Worm (Caenorhabditis elegans) whole organism, midembryonic: Measurements from ENCODE around the gene fbxa-88.

Source experiments
- T22C8.4 ChIP-seq: fragments of 200-800 bp; sonication (Bioruptor generic); IDR thresholded peaks from 2 replicates; pipeline ENCODE4 v1.3.6; 2022; ENCODE audit warnings: missing genetic modification characterization, missing compliant biosample characterization
- cog-1 ChIP-seq: sonication (generic microtip); optimal IDR thresholded peaks from 2 replicates; lab custom pipeline; 2016; ENCODE audit warnings: missing genetic modification characterization, missing compliant biosample characterization
- flt-1 ChIP-seq: fragments of 200-800 bp; sonication (Bioruptor generic); IDR thresholded peaks from 2 replicates; pipeline ENCODE4 v1.3.6; 2022; ENCODE audit warnings: missing genetic modification characterization, missing compliant biosample characterization
- klf-2 ChIP-seq: fragments of 200-800 bp; sonication (Bioruptor generic); conservative IDR thresholded peaks from 2 replicates; pipeline ENCODE4 v1.3.6; 2022; ENCODE audit warnings: missing genetic modification reagents, missing genetic modification characterization, missing compliant biosample characterization
- tab-1 ChIP-seq: fragments of 200-800 bp; sonication (Bioruptor generic); IDR thresholded peaks from 2 replicates; pipeline ENCODE4 v1.3.6; 2022; ENCODE audit warnings: missing genetic modification characterization, missing compliant biosample characterization
- ztf-23 ChIP-seq: fragments of 200-800 bp; sonication (Bioruptor generic); IDR thresholded peaks from 2 replicates; pipeline ENCODE4 v1.3.6; 2022; ENCODE audit warnings: missing genetic modification reagents, missing genetic modification characterization, missing compliant biosample characterization
- ztf-29 ChIP-seq: fragments of 200-800 bp; sonication (Bioruptor generic); IDR thresholded peaks from 2 replicates; pipeline ENCODE4 v1.3.6; 2022; ENCODE audit warnings: missing genetic modification reagents, missing genetic modification characterization, missing compliant biosample characterization

DNA sequence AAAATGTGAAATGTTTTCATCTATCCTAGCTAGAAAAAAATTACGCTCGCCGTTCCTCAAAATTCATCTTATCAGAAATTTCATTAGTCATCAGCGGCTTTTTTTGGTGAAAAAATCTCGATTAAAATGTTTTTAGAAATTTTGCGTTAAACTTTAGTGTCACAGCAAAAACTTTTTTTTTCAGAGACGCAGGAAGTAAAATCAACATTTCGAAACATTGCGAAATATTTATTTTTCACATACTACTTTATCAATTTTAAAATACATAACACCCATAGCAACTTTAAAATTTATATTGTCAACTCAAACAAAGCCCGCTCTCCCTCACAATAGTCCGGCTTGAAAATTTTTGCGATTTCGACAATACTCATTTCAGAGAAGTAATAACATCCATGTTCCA, 10.7 kb downstream of the fbxa-88 start:
- no peak for TF ChIP-seq klf-2 (GFP tag; lab: Robert Waterston, UW)
- TF ChIP-seq ztf-23: no peak
- no peak for TF ChIP-seq flt-1
- TF ChIP-seq ztf-29 (GFP tag; lab: Robert Waterston, UW): no peak
- no peak for TF ChIP-seq tab-1 (GFP tag; lab: Robert Waterston, UW)
- no peak for TF ChIP-seq cog-1 (tag; lab: Kevin White, UChicago)
- TF ChIP-seq T22C8.4 (GFP tag; lab: Robert Waterston, UW): no peak
